Fruit fly (Drosophila melanogaster): Measurements from ENCODE around the gene Sfp24Bc.

Sfp24Bc gene

dm6 chr2L:3628819-3629218 is 41.6 kb downstream of the Sfp24Bc start (continued):
- TF ChIP-seq chm (GFP tag; IDR thresholded peaks at IDR 0.05): peak; percentile 26; the same call in 1 of the 2 replicates
- peak; percentile 80 for TF ChIP-seq vvl (GFP tag; IDR thresholded peaks at IDR 0.05)
- TF ChIP-seq CG9727 (GFP tag; optimal IDR thresholded peaks at IDR 0.05): no peak
- TF ChIP-seq sug (tag; optimal IDR thresholded peaks at IDR 0.05): peak; percentile 42
- peak; percentile 87 for TF ChIP-seq CG10654 (GFP tag; optimal IDR thresholded peaks at IDR 0.05)
- TF ChIP-seq mam (GFP tag; optimal IDR thresholded peaks at IDR 0.05): peak; percentile 53
- TF ChIP-seq CG15601 (tag; optimal IDR thresholded peaks at IDR 0.05): no peak
- TF ChIP-seq CG10209 (GFP tag; optimal IDR thresholded peaks at IDR 0.05): peak; percentile 93
- peak; percentile 89 for TF ChIP-seq CG15011 (GFP tag; optimal IDR thresholded peaks at IDR 0.05)
- TF ChIP-seq zen (tag; optimal IDR thresholded peaks at IDR 0.05): peak; percentile 89
- TF ChIP-seq TFAM (GFP tag; optimal IDR thresholded peaks at IDR 0.05): peak; percentile 79
- no peak for TF ChIP-seq hkb (optimal IDR thresholded peaks at IDR 0.05)
- no peak for TF ChIP-seq hkb (GFP tag; IDR thresholded peaks at IDR 0.05)
- TF ChIP-seq dysf (GFP tag; IDR thresholded peaks at IDR 0.05): peak; percentile 68; the same call in 1 of the 3 replicates
- peak; percentile 98 for TF ChIP-seq Kr (GFP tag; optimal IDR thresholded peaks at IDR 0.05)
- TF ChIP-seq CG15479 (GFP tag; optimal IDR thresholded peaks at IDR 0.05): peak; percentile 60
- TF ChIP-seq ken (GFP tag; IDR thresholded peaks at IDR 0.05): no peak
- peak; percentile 29; the same call in 1 of the 2 replicates for TF ChIP-seq bowl (GFP tag; IDR thresholded peaks at IDR 0.05)
- peak; percentile 90 for TF ChIP-seq CG10462 (GFP tag; optimal IDR thresholded peaks at IDR 0.05)
- TF ChIP-seq Sry-β (GFP tag; optimal IDR thresholded peaks at IDR 0.05): peak; percentile 27
- TF ChIP-seq Pdp1 (GFP tag; optimal IDR thresholded peaks at IDR 0.05): peak; percentile 46 to 63
- TF ChIP-seq Rfx (GFP tag; IDR thresholded peaks at IDR 0.05): peak; percentile 75
- no peak for TF ChIP-seq prd (optimal IDR thresholded peaks at IDR 0.05)
- TF ChIP-seq prd (GFP tag; IDR thresholded peaks at IDR 0.05): peak; percentile 62; the same call in 2 of the 3 replicates
- peak; percentile 78 to 81 for TF ChIP-seq chif (GFP tag; optimal IDR thresholded peaks at IDR 0.05)
- 0 out of 2 replicates have a peak, but pooled peaks have one; percentile 35 for TF ChIP-seq CG5953 (GFP tag; IDR thresholded peaks at IDR 0.05)
- no peak for TF ChIP-seq CG4854 (GFP tag; optimal IDR thresholded peaks at IDR 0.05)
- peak; percentile 90 for TF ChIP-seq CG18764 (GFP tag; optimal IDR thresholded peaks at IDR 0.05)
- TF ChIP-seq schlank (tag; optimal IDR thresholded peaks at IDR 0.05): peak; percentile 22
- peak; percentile 73 for TF ChIP-seq CG10267 (tag; optimal IDR thresholded peaks at IDR 0.05)
- peak; percentile 43 for TF ChIP-seq CG9437 (GFP tag; optimal IDR thresholded peaks at IDR 0.05)
- peak; percentile 80 for TF ChIP-seq CG7271 (tag; optimal IDR thresholded peaks at IDR 0.05)
- no peak for TF ChIP-seq pan (optimal IDR thresholded peaks at IDR 0.05)
- TF ChIP-seq pan (GFP tag; optimal IDR thresholded peaks at IDR 0.05 in 1 of 2, IDR thresholded peaks at IDR 0.05 in 1 of 2): peak in 1 of 2 experiments; percentile 77
- TF ChIP-seq Antp (GFP tag; optimal IDR thresholded peaks at IDR 0.05): peak; percentile 28
- TF ChIP-seq CG4360 (GFP tag; IDR thresholded peaks at IDR 0.05): peak; percentile 66
- TF ChIP-seq pho (GFP tag; optimal IDR thresholded peaks at IDR 0.05): no peak
- peak; percentile 66 for TF ChIP-seq CG7745 (tag; optimal IDR thresholded peaks at IDR 0.05)
- TF ChIP-seq yki (optimal IDR thresholded peaks at IDR 0.05): no peak
- no peak for TF ChIP-seq esg (GFP tag; conservative IDR thresholded peaks at IDR 0.05)
- TF ChIP-seq CG1647 (GFP tag; optimal IDR thresholded peaks at IDR 0.05): no peak
- peak; percentile 81 for TF ChIP-seq gro (GFP tag; optimal IDR thresholded peaks at IDR 0.05)
- TF ChIP-seq C15 (GFP tag; IDR thresholded peaks at IDR 0.05): peak; percentile 49; the same call in 1 of the 3 replicates
- TF ChIP-seq lola (GFP tag; optimal IDR thresholded peaks at IDR 0.05): peak in 1 of 3 experiments; percentile 88
- TF ChIP-seq D (optimal IDR thresholded peaks at IDR 0.05): no peak
- peak; percentile 92 for TF ChIP-seq D (GFP tag; optimal IDR thresholded peaks at IDR 0.05)
- no peak for TF ChIP-seq CG12104 (GFP tag; optimal IDR thresholded peaks at IDR 0.05)
- TF ChIP-seq Optix (GFP tag; IDR thresholded peaks at IDR 0.05): no peak
- TF ChIP-seq sd (tag; optimal IDR thresholded peaks at IDR 0.05): no peak
- no peak for TF ChIP-seq CG9817 (tag; optimal IDR thresholded peaks at IDR 0.05)
- TF ChIP-seq wor (GFP tag; IDR thresholded peaks at IDR 0.05): no peak
- TF ChIP-seq Hmr (GFP tag; optimal IDR thresholded peaks at IDR 0.05): peak; percentile 92
